Worm (Caenorhabditis elegans) whole organism, L4 larva: ENCODE results near the gene eif-3.K.

Experiments used
- ceh-82 ChIP-seq: sonication (generic microtip); optimal IDR thresholded peaks from 2 replicates; lab custom pipeline; 2017; ENCODE audit warnings: missing biosample characterization, missing genetic modification characterization
- lin-29 ChIP-seq: fragments of 200-800 bp; sonication (Bioruptor generic); IDR thresholded peaks from 2 replicates; pipeline ENCODE4 v1.3.6; 2022; ENCODE audit warnings: missing genetic modification reagents, missing genetic modification characterization, missing compliant biosample characterization
- lin-39 ChIP-seq: fragments of 150-350 bp; optimal IDR thresholded peaks from 2 replicates; lab custom pipeline; 2014; ENCODE audit warnings: missing biosample characterization, missing genetic modification reagents, missing genetic modification characterization
- mxl-3 ChIP-seq: fragments of 200-800 bp; sonication (Bioruptor generic); optimal IDR thresholded peaks from 2 replicates; lab custom pipeline; 2018; ENCODE audit warnings: mild to moderate bottlenecking, missing genetic modification characterization, missing compliant biosample characterization
- unc-130 ChIP-seq: sonication (generic microtip); optimal IDR thresholded peaks from 2 replicates; lab custom pipeline; 2016; ENCODE audit warnings: missing genetic modification reagents, missing genetic modification characterization, missing compliant biosample characterization
- unc-62 ChIP-seq, 3 experiments: fragments of 150-350 bp in 1 of 3; sonication (generic microtip); optimal IDR thresholded peaks in 2 of 3; peaks in 1 of 3; 1 replicate in 1 of 3; 2 replicates in 2 of 3; lab custom pipeline; 2014 to 2017; ENCODE audit warnings: missing biosample characterization in 3 of 3, missing genetic modification characterization in 3 of 3, missing genetic modification reagents in 3 of 3, missing genotype in 1 of 3
- ztf-11 ChIP-seq: fragments of 150-350 bp; optimal IDR thresholded peaks from 2 replicates; lab custom pipeline; 2014; ENCODE audit warnings: missing biosample characterization, missing genetic modification characterization

ce11 chrV:13004374-13004773, 50.6 kb downstream of the eif-3.K start:
- no peak for TF ChIP-seq ceh-82 (tag; lab: Kevin White, UChicago)
- TF ChIP-seq lin-39 (tag; lab: Kevin White, UChicago), result no peak
- TF ChIP-seq unc-62 (GFP tag; optimal IDR thresholded peaks at IDR 0.05 in 1 of 2; lab: Kevin White, UChicago), result no peak
- TF ChIP-seq unc-62 (tag; optimal IDR thresholded peaks at IDR 0.05; lab: Kevin White, UChicago), result no peak
- no peak for TF ChIP-seq ztf-11 (tag; lab: Kevin White, UChicago)
- TF ChIP-seq unc-130 (GFP tag; lab: Kevin White, UChicago), result no peak
- TF ChIP-seq lin-29 (GFP tag; lab: Robert Waterston, UW), result no peak
- no peak for TF ChIP-seq mxl-3 (GFP tag; lab: Kevin White, UChicago)
